Worm (Caenorhabditis elegans) whole organism, mixed stage, embryonic: ENCODE measurements around the gene ncx-6.

Source experiments
- bed-3 ChIP-seq: fragments of 200-800 bp; sonication (Bioruptor generic); optimal IDR thresholded peaks from 3 replicates; lab custom pipeline; 2018; ENCODE audit warnings: mild to moderate bottlenecking, missing genetic modification characterization, moderate library complexity, missing compliant biosample characterization
- ceh-39 ChIP-seq: fragments of 150-350 bp; optimal IDR thresholded peaks from 2 replicates; lab custom pipeline; 2014; ENCODE audit warnings: missing biosample characterization, missing genetic modification characterization
- ceh-43 ChIP-seq: fragments of 200-800 bp; sonication (Bioruptor generic); optimal IDR thresholded peaks from 2 replicates; lab custom pipeline; 2018; ENCODE audit warnings: mild to moderate bottlenecking, missing genetic modification characterization, moderate library complexity, missing compliant biosample characterization
- ceh-83 ChIP-seq: fragments of 200-800 bp; sonication (Bioruptor generic); optimal IDR thresholded peaks from 2 replicates; lab custom pipeline; 2018; ENCODE audit warnings: mild to moderate bottlenecking, missing genetic modification characterization, missing compliant biosample characterization
- ces-1 ChIP-seq: fragments of 150-350 bp; optimal IDR thresholded peaks from 2 replicates; lab custom pipeline; 2014; ENCODE audit warnings: missing biosample characterization, missing genetic modification reagents, missing genetic modification characterization
- cnd-1 ChIP-seq: fragments of 200-800 bp; sonication (Bioruptor generic); optimal IDR thresholded peaks from 2 replicates; lab custom pipeline; 2018; ENCODE audit warnings: mild to moderate bottlenecking, missing genetic modification characterization, missing compliant biosample characterization
- drap-1 ChIP-seq: fragments of 200-800 bp; sonication (Bioruptor generic); optimal IDR thresholded peaks from 3 replicates; lab custom pipeline; 2018; ENCODE audit warnings: mild to moderate bottlenecking, missing genetic modification characterization, missing compliant biosample characterization
- elt-1 ChIP-seq: sonication (generic microtip); optimal IDR thresholded peaks from 2 replicates; lab custom pipeline; 2017; ENCODE audit warnings: missing genetic modification characterization, mild to moderate bottlenecking, missing compliant biosample characterization, antibody characterized with exemption, moderate library complexity, borderline replicate concordance; ENCODE audit not compliant: insufficient read depth
- elt-3 ChIP-seq: fragments of 150-350 bp; optimal IDR thresholded peaks from 2 replicates; lab custom pipeline; 2014; ENCODE audit warnings: missing biosample characterization, missing genetic modification characterization
- flh-1 ChIP-seq: fragments of 200-800 bp; sonication (Bioruptor generic); optimal IDR thresholded peaks from 2 replicates; lab custom pipeline; 2018; ENCODE audit warnings: mild to moderate bottlenecking, missing genetic modification characterization, moderate library complexity, missing compliant biosample characterization
- ham-2 ChIP-seq: fragments of 200-800 bp; sonication (Bioruptor generic); optimal IDR thresholded peaks from 2 replicates; lab custom pipeline; 2018; ENCODE audit warnings: mild to moderate bottlenecking, missing genetic modification characterization, missing compliant biosample characterization
- hlh-1 ChIP-seq: fragments of 150-350 bp; optimal IDR thresholded peaks from 2 replicates; lab custom pipeline; 2014; ENCODE audit warnings: missing biosample characterization, missing genetic modification reagents, missing genetic modification characterization
- lin-32 ChIP-seq: fragments of 200-800 bp; sonication (Bioruptor generic); optimal IDR thresholded peaks from 2 replicates; lab custom pipeline; 2018; ENCODE audit warnings: mild to moderate bottlenecking, missing genetic modification characterization, missing compliant biosample characterization
- lsy-2 ChIP-seq: fragments of 150-350 bp; optimal IDR thresholded peaks from 2 replicates; lab custom pipeline; 2014; ENCODE audit warnings: missing biosample characterization, missing genetic modification characterization
- mab-5 ChIP-seq: fragments of 150-350 bp; optimal IDR thresholded peaks from 2 replicates; lab custom pipeline; 2014; ENCODE audit warnings: missing biosample characterization, missing genetic modification characterization
- mep-1 ChIP-seq: fragments of 150-350 bp; optimal IDR thresholded peaks from 2 replicates; lab custom pipeline; 2017; ENCODE audit warnings: missing biosample characterization, missing genetic modification reagents, missing genetic modification characterization, inconsistent platforms
- mls-2 ChIP-seq: sonication (generic microtip); optimal IDR thresholded peaks from 2 replicates; lab custom pipeline; 2016; ENCODE audit warnings: mild to moderate bottlenecking, missing genetic modification characterization, moderate library complexity, missing compliant biosample characterization
- nhr-12 ChIP-seq: fragments of 150-350 bp; optimal IDR thresholded peaks from 2 replicates; lab custom pipeline; 2014; ENCODE audit warnings: missing biosample characterization, missing genetic modification characterization
- nhr-2 ChIP-seq: fragments of 150-350 bp; optimal IDR thresholded peaks from 2 replicates; lab custom pipeline; 2014; ENCODE audit warnings: missing biosample characterization, missing genetic modification characterization
- nhr-237 ChIP-seq: fragments of 150-350 bp; optimal IDR thresholded peaks from 2 replicates; lab custom pipeline; 2014; ENCODE audit warnings: missing biosample characterization, missing genetic modification characterization
- nhr-76 ChIP-seq: sonication (generic microtip); optimal IDR thresholded peaks from 2 replicates; lab custom pipeline; 2017; ENCODE audit warnings: missing biosample characterization, missing genetic modification characterization
- pha-4 ChIP-seq: fragments of 150-350 bp; optimal IDR thresholded peaks from 2 replicates; lab custom pipeline; 2018; ENCODE audit warnings: missing biosample characterization, missing genetic modification reagents, missing genetic modification characterization
- snpc-4 ChIP-seq: fragments of 150-350 bp; optimal IDR thresholded peaks from 2 replicates; lab custom pipeline; 2014; ENCODE audit warnings: missing biosample characterization, missing genetic modification characterization
- sptf-1 ChIP-seq: sonication (generic microtip); optimal IDR thresholded peaks from 2 replicates; lab custom pipeline; 2017; ENCODE audit warnings: mild to moderate bottlenecking, missing genetic modification characterization, moderate library complexity, missing compliant biosample characterization
- tbx-8 ChIP-seq: fragments of 200-800 bp; sonication (Bioruptor generic); optimal IDR thresholded peaks from 2 replicates; lab custom pipeline; 2018; ENCODE audit warnings: mild to moderate bottlenecking, missing genetic modification characterization, moderate library complexity, missing compliant biosample characterization
- unc-120 ChIP-seq: sonication (generic microtip); optimal IDR thresholded peaks from 2 replicates; lab custom pipeline; 2017; ENCODE audit warnings: missing genetic modification characterization, missing compliant biosample characterization; ENCODE audit not compliant: poor library complexity, severe bottlenecking
- unc-39 ChIP-seq: fragments of 150-350 bp; optimal IDR thresholded peaks from 2 replicates; lab custom pipeline; 2014; ENCODE audit warnings: missing biosample characterization, missing genetic modification characterization
- unc-62 ChIP-seq: fragments of 150-350 bp; optimal IDR thresholded peaks from 2 replicates; lab custom pipeline; 2014; ENCODE audit warnings: missing biosample characterization, missing genetic modification reagents, missing genetic modification characterization
- ztf-11 ChIP-seq: fragments of 150-350 bp; optimal IDR thresholded peaks from 2 replicates; lab custom pipeline; 2014; ENCODE audit warnings: missing biosample characterization, missing genetic modification characterization

Gene ncx-6

DNA sequence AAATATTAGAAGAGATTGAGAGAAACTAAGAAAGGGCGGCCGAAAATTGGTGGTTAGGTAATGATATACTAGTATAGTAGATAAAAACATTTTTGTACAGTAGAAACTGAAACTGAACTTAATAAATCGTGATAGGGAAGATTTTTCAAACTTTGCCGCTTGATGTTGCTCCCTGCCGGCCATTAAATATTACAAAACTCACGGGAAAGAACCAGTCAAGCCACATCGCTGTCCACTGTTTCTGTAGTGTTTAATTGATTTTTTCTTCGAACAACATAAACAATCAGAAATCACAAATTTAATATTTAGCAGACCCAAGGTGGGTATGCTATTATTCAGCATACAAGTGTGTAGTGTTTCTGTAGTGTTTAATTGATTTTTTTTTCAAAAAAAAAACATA lies 37.3 kb upstream of the ncx-6 start, which contains the start of gene T05G5.5:
T05G5.5 (minus strand) TSS at position 359 of the 400 bp plus-strand sequence.
- TF ChIP-seq ceh-83 (no peak), bed-3 (GFP tag; lab: Kevin White, UChicago) (no peak), mep-1 (no peak), ceh-43 (GFP tag; lab: Kevin White, UChicago) (no peak), unc-120 (tag; lab: Kevin White, UChicago) (no peak), nhr-76 (tag; lab: Kevin White, UChicago) (no peak), pha-4 (tag; lab: Kevin White, UChicago) (no peak), nhr-2 (tag; lab: Kevin White, UChicago) (no peak), elt-3 (tag; lab: Kevin White, UChicago) (no peak), lin-32 (GFP tag; lab: Kevin White, UChicago) (no peak)

ce11 chrIII:9748694-9749093 lies 34.9 kb upstream of the ncx-6 start, which contains the start of gene T05G5.4:
TSS of gene T05G5.4 (plus strand) at chrIII:9748934.
- TF ChIP-seq mab-5 (tag; lab: Kevin White, UChicago) (no peak), ztf-11 (no peak), snpc-4 (no peak), pha-4 (tag; lab: Kevin White, UChicago) (no peak), cnd-1 (tag; lab: Kevin White, UChicago) (no peak), ceh-83 (no peak), lsy-2 (tag; lab: Kevin White, UChicago) (no peak), tbx-8 (GFP tag; lab: Kevin White, UChicago) (no peak), ham-2 (GFP tag; lab: Kevin White, UChicago) (no peak), ces-1 (no peak), elt-1 (tag; lab: Kevin White, UChicago) (no peak), mls-2 (tag; lab: Kevin White, UChicago) (no peak), elt-3 (tag; lab: Kevin White, UChicago) (no peak), nhr-2 (tag; lab: Kevin White, UChicago) (no peak)

ce11 chrIII:9747133-9747532 lies 33.4 kb upstream of the ncx-6 start, which contains the start of the genes iff-1 and cdk-1:
TSS of gene iff-1 (minus strand) at chrIII:9747193.
TSS of gene cdk-1 (plus strand) at chrIII:9747472.
- TF ChIP-seq nhr-2 (tag; lab: Kevin White, UChicago): no peak
- TF ChIP-seq nhr-237 (tag; lab: Kevin White, UChicago): peak; percentile 21
- TF ChIP-seq unc-120 (tag; lab: Kevin White, UChicago): peak; percentile 49
- no peak for TF ChIP-seq mls-2 (tag; lab: Kevin White, UChicago)
- no peak for TF ChIP-seq mab-5 (tag; lab: Kevin White, UChicago)
- TF ChIP-seq pha-4 (tag; lab: Kevin White, UChicago): peak; percentile 15
- peak; percentile 63 for TF ChIP-seq mep-1
- TF ChIP-seq unc-62: no peak
- no peak for TF ChIP-seq cnd-1 (tag; lab: Kevin White, UChicago)
- TF ChIP-seq ces-1: peak; percentile 41
- no peak for TF ChIP-seq elt-3 (tag; lab: Kevin White, UChicago)
- no peak for TF ChIP-seq tbx-8 (GFP tag; lab: Kevin White, UChicago)
- no peak for TF ChIP-seq nhr-12 (tag; lab: Kevin White, UChicago)
- TF ChIP-seq lsy-2 (tag; lab: Kevin White, UChicago): peak; percentile 37
- TF ChIP-seq, all 35 proteins: peak for 6

- TF ChIP-seq unc-39 (tag; lab: Kevin White, UChicago) (no peak), lsy-2 (tag; lab: Kevin White, UChicago) (no peak), nhr-12 (tag; lab: Kevin White, UChicago) (no peak), snpc-4 (no peak), ham-2 (GFP tag; lab: Kevin White, UChicago) (no peak), hlh-1 (tag; lab: Kevin White, UChicago) (no peak), sptf-1 (tag; lab: Kevin White, UChicago) (no peak), elt-1 (tag; lab: Kevin White, UChicago) (no peak), lin-32 (GFP tag; lab: Kevin White, UChicago) (no peak), ceh-39 (tag; lab: Kevin White, UChicago) (no peak), nhr-237 (tag; lab: Kevin White, UChicago) (no peak), drap-1 (no peak), mab-5 (tag; lab: Kevin White, UChicago) (no peak), ztf-11 (no peak), flh-1 (GFP tag; lab: Kevin White, UChicago) (no peak), ceh-43 (GFP tag; lab: Kevin White, UChicago) (no peak), unc-62 (no peak)
Observed at ce11 chrIII:9746665-9747064, 32.9 kb upstream of the ncx-6 start.
